Worm (Caenorhabditis elegans): Measurements from ENCODE around the gene cht-4.

Gene cht-4

DNA sequence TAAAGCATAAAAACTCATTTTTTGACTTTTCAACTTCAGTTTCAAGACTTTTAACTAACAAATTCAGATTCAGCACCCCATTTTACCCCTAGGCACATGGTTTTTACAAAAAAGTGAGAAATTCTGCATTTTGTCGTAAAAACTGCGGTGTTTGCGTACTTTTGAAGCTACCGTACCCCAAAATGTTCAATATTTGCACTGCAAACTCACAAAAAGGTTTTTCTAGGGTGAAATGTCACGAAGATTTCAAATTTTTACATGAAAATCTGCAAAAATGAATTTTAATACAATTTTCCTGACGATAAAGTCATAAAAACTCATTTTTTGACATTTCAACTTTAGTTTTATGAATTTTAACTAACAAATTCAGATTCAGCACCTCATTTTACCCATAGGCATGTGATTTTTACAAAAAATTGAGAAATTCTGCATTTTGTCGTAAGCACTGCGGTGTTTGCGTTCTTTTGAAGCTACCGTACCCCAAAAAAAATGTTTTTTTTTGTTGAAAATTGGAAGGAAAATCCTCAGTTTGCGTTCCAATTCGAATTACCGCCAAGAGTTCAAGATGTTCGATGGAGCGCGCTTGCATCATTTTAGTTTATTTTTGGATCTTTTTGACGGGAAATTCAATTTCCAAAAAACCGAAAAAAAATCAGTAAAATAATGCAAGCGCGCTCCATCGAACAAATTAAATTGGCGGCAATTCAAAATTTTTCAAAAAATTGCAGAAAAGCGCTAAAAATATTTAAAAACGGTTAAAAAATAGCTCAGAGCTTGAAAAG lies 40.8 kb downstream of the cht-4 start (continued):
- TF ChIP-seq nfyb-1 (GFP tag; IDR thresholded peaks at IDR 0.05) = peak; percentile 96
- no peak for TF ChIP-seq B0019.2 (GFP tag; conservative IDR thresholded peaks at IDR 0.05)
- no peak; the same call in 1 of the 2 replicates for TF ChIP-seq hmg-20 (GFP tag; IDR thresholded peaks at IDR 0.05)
- TF ChIP-seq hsf-1 (GFP tag; IDR thresholded peaks at IDR 0.05) = peak; percentile 82
- no peak for TF ChIP-seq egl-44 (GFP tag; IDR thresholded peaks at IDR 0.05)
- TF ChIP-seq bed-1 (GFP tag; IDR thresholded peaks at IDR 0.05) = no peak
- TF ChIP-seq sptf-2 (GFP tag; optimal IDR thresholded peaks at IDR 0.05) = no peak
- no peak for TF ChIP-seq F33H1.4 (GFP tag; IDR thresholded peaks at IDR 0.05)
- no peak for TF ChIP-seq ceh-27 (GFP tag; optimal IDR thresholded peaks at IDR 0.05)
- TF ChIP-seq attf-3 (GFP tag; conservative IDR thresholded peaks at IDR 0.05) = no peak
- peak; percentile 29 for TF ChIP-seq B0261.1 (tag; optimal IDR thresholded peaks at IDR 0.05)
- no peak for TF ChIP-seq ztf-6 (GFP tag; IDR thresholded peaks at IDR 0.05)
- TF ChIP-seq B0336.3 (GFP tag; IDR thresholded peaks at IDR 0.05) = peak; percentile 90
- no peak for TF ChIP-seq nhr-120 (GFP tag; IDR thresholded peaks at IDR 0.05)
- peak; percentile 40 for TF ChIP-seq ztf-18 (tag; optimal IDR thresholded peaks at IDR 0.05)
- TF ChIP-seq madf-3 (GFP tag; IDR thresholded peaks at IDR 0.05) = no peak
- TF ChIP-seq Y95B8A.8 (GFP tag; IDR thresholded peaks at IDR 0.05) = peak; percentile 56; the same call in 1 of the 2 replicates
- TF ChIP-seq egl-18 (GFP tag; IDR thresholded peaks at IDR 0.05) = peak; percentile 68; the same call in 1 of the 2 replicates
- no peak for TF ChIP-seq pha-4 (tag; optimal IDR thresholded peaks at IDR 0.05)
- no peak for TF ChIP-seq mel-28 (tag; optimal IDR thresholded peaks at IDR 0.05; ENCODE audit: borderline replicate concordance)
- peak; percentile 47 for TF ChIP-seq unc-130 (GFP tag; optimal IDR thresholded peaks at IDR 0.05)
- TF ChIP-seq D2030.7 (GFP tag; IDR thresholded peaks at IDR 0.05) = peak; percentile 38; the same call in 1 of the 2 replicates
- TF ChIP-seq nhr-27 (tag; optimal IDR thresholded peaks at IDR 0.05) = no peak
- TF ChIP-seq K12H6.12 (tag; optimal IDR thresholded peaks at IDR 0.05) = no peak
- peak; percentile 82 for TF ChIP-seq ztf-26 (tag; optimal IDR thresholded peaks at IDR 0.05)
- 0 out of 2 replicates have a peak, but pooled peaks have one; percentile 29 for TF ChIP-seq Y56A3A.18 (GFP tag; IDR thresholded peaks at IDR 0.05)
- peak; percentile 88 for TF ChIP-seq mcd-1 (GFP tag; IDR thresholded peaks at IDR 0.05)
- no peak for TF ChIP-seq nfya-1 (tag; optimal IDR thresholded peaks at IDR 0.05; ENCODE audit: borderline replicate concordance, insufficient read depth)
- peak in 1 of 2 experiments; percentile 47 for TF ChIP-seq let-607 (tag; optimal IDR thresholded peaks at IDR 0.05)
- peak; percentile 63 for TF ChIP-seq madf-6 (GFP tag; IDR thresholded peaks at IDR 0.05)
- no peak for TF ChIP-seq snpc-3.4 (tag; optimal IDR thresholded peaks at IDR 0.05)
- TF ChIP-seq ZK185.1 (tag; optimal IDR thresholded peaks at IDR 0.05; ENCODE audit: poor library complexity, severe bottlenecking) = no peak
- no peak for TF ChIP-seq him-1 (tag; optimal IDR thresholded peaks at IDR 0.05)
- TF ChIP-seq chd-7 (tag; optimal IDR thresholded peaks at IDR 0.05) = peak; percentile 89
- no peak for TF ChIP-seq F37B4.10 (GFP tag; IDR thresholded peaks at IDR 0.05)
- TF ChIP-seq aptf-3 (GFP tag; IDR thresholded peaks at IDR 0.05) = 0 out of 2 replicates have a peak, but pooled peaks have one; percentile 41
- peak; percentile 85 for TF ChIP-seq hrde-1 (tag; optimal IDR thresholded peaks at IDR 0.05; ENCODE audit: borderline replicate concordance)
- peak; percentile 79 for TF ChIP-seq ztf-25 (GFP tag; IDR thresholded peaks at IDR 0.05)
- TF ChIP-seq B0035.1 (tag; optimal IDR thresholded peaks at IDR 0.05) = peak; percentile 44
- no peak for TF ChIP-seq unc-62 (GFP tag; optimal IDR thresholded peaks at IDR 0.05)
- no peak for TF ChIP-seq ceh-91 (GFP tag; IDR thresholded peaks at IDR 0.05)
- TF ChIP-seq T07F8.4 (tag; optimal IDR thresholded peaks at IDR 0.05) = no peak
- TF ChIP-seq gei-17 (GFP tag; optimal IDR thresholded peaks at IDR 0.05) = peak; percentile 32
- TF ChIP-seq madf-10 (tag; optimal IDR thresholded peaks at IDR 0.05) = peak; percentile 6
- TF ChIP-seq zim-3 (tag; optimal IDR thresholded peaks at IDR 0.05) = peak; percentile 51
- TF ChIP-seq ztf-22 (GFP tag; optimal IDR thresholded peaks at IDR 0.05) = no peak
- peak; percentile 74 for TF ChIP-seq tlf-1 (GFP tag; optimal IDR thresholded peaks at IDR 0.05)
